Worm (Caenorhabditis elegans): ENCODE measurements around the gene cct-4.

The cct-4 gene

ce11 chrII:8314768-8315167 is 31.3 kb downstream of the cct-4 start:
- no peak for TF ChIP-seq lin-13 (tag; optimal IDR thresholded peaks at IDR 0.05)
- no peak for TF ChIP-seq pha-4 (tag; optimal IDR thresholded peaks at IDR 0.05)
- no peak for TF ChIP-seq unc-62 (GFP tag; optimal IDR thresholded peaks at IDR 0.05)
- TF ChIP-seq ceh-43 (GFP tag; optimal IDR thresholded peaks at IDR 0.05) = no peak
- TF ChIP-seq mep-1 (tag; optimal IDR thresholded peaks at IDR 0.05) = no peak
- TF ChIP-seq sptf-1 (tag; optimal IDR thresholded peaks at IDR 0.05) = no peak
- TF ChIP-seq lsy-2 (tag; optimal IDR thresholded peaks at IDR 0.05) = no peak
- TF ChIP-seq drap-1 (GFP tag; optimal IDR thresholded peaks at IDR 0.05) = no peak
- TF ChIP-seq nhr-237 (tag; optimal IDR thresholded peaks at IDR 0.05) = no peak
- TF ChIP-seq unc-120 (tag; optimal IDR thresholded peaks at IDR 0.05; ENCODE audit: poor library complexity, severe bottlenecking) = no peak
- no peak for TF ChIP-seq mab-5 (tag; optimal IDR thresholded peaks at IDR 0.05)
- no peak for TF ChIP-seq ces-1 (GFP tag; optimal IDR thresholded peaks at IDR 0.05)
- no peak for TF ChIP-seq ham-2 (GFP tag; optimal IDR thresholded peaks at IDR 0.05)
- TF ChIP-seq hlh-1 (tag; optimal IDR thresholded peaks at IDR 0.05) = no peak

- TF ChIP-seq unc-39 (tag; optimal IDR thresholded peaks at IDR 0.05) (no peak), mls-2 (tag; optimal IDR thresholded peaks at IDR 0.05) (no peak), lsy-2 (tag; optimal IDR thresholded peaks at IDR 0.05) (no peak), unc-62 (GFP tag; optimal IDR thresholded peaks at IDR 0.05) (no peak), tbx-8 (GFP tag; optimal IDR thresholded peaks at IDR 0.05) (no peak), mep-1 (tag; optimal IDR thresholded peaks at IDR 0.05) (no peak)
Measured at ce11 chrII:8316701-8317100, 33.2 kb downstream of the cct-4 start.

- TF ChIP-seq nhr-76 (tag; optimal IDR thresholded peaks at IDR 0.05) (no peak), snpc-4 (tag; optimal IDR thresholded peaks at IDR 0.05) (no peak), elt-1 (tag; optimal IDR thresholded peaks at IDR 0.05; ENCODE audit: borderline replicate concordance, insufficient read depth) (no peak), nhr-2 (tag; optimal IDR thresholded peaks at IDR 0.05) (no peak), blmp-1 (tag; optimal IDR thresholded peaks at IDR 0.05) (no peak), cnd-1 (tag; optimal IDR thresholded peaks at IDR 0.05) (no peak), drap-1 (GFP tag; optimal IDR thresholded peaks at IDR 0.05) (no peak), unc-39 (tag; optimal IDR thresholded peaks at IDR 0.05) (no peak), tbx-8 (GFP tag; optimal IDR thresholded peaks at IDR 0.05) (no peak), ham-2 (GFP tag; optimal IDR thresholded peaks at IDR 0.05) (no peak), ceh-43 (GFP tag; optimal IDR thresholded peaks at IDR 0.05) (no peak), lsy-2 (tag; optimal IDR thresholded peaks at IDR 0.05) (no peak), ces-1 (GFP tag; optimal IDR thresholded peaks at IDR 0.05) (no peak)
Measured at ce11 chrII:8321244-8321643, 37.8 kb downstream of the cct-4 start, which contains the start of gene shw-1. Gene shw-1 (minus strand): TSS chrII:8321471.

ce11 chrII:8325002-8325539 is 41.6 kb downstream of the cct-4 start, which contains the start of the genes ran-3 and C26D10.3:
Gene ran-3 (minus strand): TSS chrII:8325052.
Gene C26D10.3 (plus strand): TSS chrII:8325386.
- TF ChIP-seq sptf-1 (tag; optimal IDR thresholded peaks at IDR 0.05) (peak; percentile 66), mls-2 (tag; optimal IDR thresholded peaks at IDR 0.05) (peak; percentile 24), snpc-4 (tag; optimal IDR thresholded peaks at IDR 0.05) (no peak), mab-5 (tag; optimal IDR thresholded peaks at IDR 0.05) (no peak), ztf-11 (tag; optimal IDR thresholded peaks at IDR 0.05) (peak; percentile 43), zip-8 (tag; optimal IDR thresholded peaks at IDR 0.05) (no peak), nhr-12 (tag; optimal IDR thresholded peaks at IDR 0.05) (peak; percentile 42), elt-3 (tag; optimal IDR thresholded peaks at IDR 0.05) (no peak), bed-3 (GFP tag; optimal IDR thresholded peaks at IDR 0.05) (peak; percentile 38), lin-32 (GFP tag; optimal IDR thresholded peaks at IDR 0.05) (no peak), ces-1 (GFP tag; optimal IDR thresholded peaks at IDR 0.05) (peak; percentile 29), unc-62 (GFP tag; optimal IDR thresholded peaks at IDR 0.05) (no peak), elt-1 (tag; optimal IDR thresholded peaks at IDR 0.05; ENCODE audit: borderline replicate concordance, insufficient read depth) (no peak), unc-120 (tag; optimal IDR thresholded peaks at IDR 0.05; ENCODE audit: poor library complexity, severe bottlenecking) (no peak), lsy-2 (tag; optimal IDR thresholded peaks at IDR 0.05) (peak; percentile 29), nhr-28 (tag; optimal IDR thresholded peaks at IDR 0.05) (no peak), nhr-76 (tag; optimal IDR thresholded peaks at IDR 0.05) (no peak), sem-2 (GFP tag; optimal IDR thresholded peaks at IDR 0.05) (no peak), nhr-237 (tag; optimal IDR thresholded peaks at IDR 0.05) (no peak), nhr-2 (tag; optimal IDR thresholded peaks at IDR 0.05) (peak; percentile 6), ham-2 (GFP tag; optimal IDR thresholded peaks at IDR 0.05) (no peak), drap-1 (GFP tag; optimal IDR thresholded peaks at IDR 0.05) (peak; percentile 43), ceh-83 (GFP tag; optimal IDR thresholded peaks at IDR 0.05) (no peak), blmp-1 (tag; optimal IDR thresholded peaks at IDR 0.05) (no peak), unc-39 (tag; optimal IDR thresholded peaks at IDR 0.05) (no peak), ceh-43 (GFP tag; optimal IDR thresholded peaks at IDR 0.05) (peak; percentile 8), ceh-39 (tag; optimal IDR thresholded peaks at IDR 0.05) (no peak), pha-4 (tag; optimal IDR thresholded peaks at IDR 0.05) (peak; percentile 55), tbx-8 (GFP tag; optimal IDR thresholded peaks at IDR 0.05) (peak; percentile 19), cnd-1 (tag; optimal IDR thresholded peaks at IDR 0.05) (peak; percentile 40), flh-1 (GFP tag; optimal IDR thresholded peaks at IDR 0.05) (no peak), mep-1 (tag; optimal IDR thresholded peaks at IDR 0.05) (no peak), lin-13 (tag; optimal IDR thresholded peaks at IDR 0.05) (peak; percentile 37), M03D4.4 (tag; optimal IDR thresholded peaks at IDR 0.05) (peak; percentile 40), hlh-1 (tag; optimal IDR thresholded peaks at IDR 0.05) (peak; percentile 64)

Data from whole organism, mixed stage, embryonic.